Worm (Caenorhabditis elegans) whole organism, young adult: ENCODE data around the gene Y6D1A.1.

Source experiments
- C17E4.6 ChIP-seq: fragments of 200-800 bp; sonication (Bioruptor generic); IDR thresholded peaks from 2 replicates; pipeline ENCODE4 v1.3.6; 2022; ENCODE audit warnings: missing genetic modification reagents, missing genetic modification characterization, missing compliant biosample characterization
- F10E7.11 ChIP-seq: sonication (generic microtip); optimal IDR thresholded peaks from 2 replicates; lab custom pipeline; 2017; ENCODE audit warnings: mild to moderate bottlenecking, missing genetic modification characterization, moderate library complexity, missing compliant biosample characterization
- F39B2.1 ChIP-seq: fragments of 200-800 bp; sonication (Bioruptor generic); IDR thresholded peaks from 2 replicates; pipeline ENCODE4 v1.3.6; 2022; ENCODE audit warnings: missing genetic modification reagents, missing genetic modification characterization, missing compliant biosample characterization
- F49E8.2 ChIP-seq: sonication (generic microtip); optimal IDR thresholded peaks from 3 replicates; lab custom pipeline; 2017; ENCODE audit warnings: missing genetic modification characterization, mild to moderate bottlenecking, missing compliant biosample characterization, antibody characterized with exemption, moderate library complexity; ENCODE audit not compliant: insufficient read depth
- F52B5.7 ChIP-seq: sonication (generic microtip); optimal IDR thresholded peaks from 2 replicates; lab custom pipeline; 2016; ENCODE audit warnings: mild to moderate bottlenecking, missing genetic modification characterization, missing compliant biosample characterization
- F57C9.4 ChIP-seq: sonication (generic microtip); optimal IDR thresholded peaks from 2 replicates; lab custom pipeline; 2017; ENCODE audit warnings: mild to moderate bottlenecking, missing genetic modification characterization, missing compliant biosample characterization
- K12H6.12 ChIP-seq: fragments of 200-800 bp; sonication (Bioruptor generic); optimal IDR thresholded peaks from 2 replicates; lab custom pipeline; 2018; ENCODE audit warnings: mild to moderate bottlenecking, missing genetic modification characterization, missing compliant biosample characterization
- T07F8.4 ChIP-seq: sonication (generic microtip); optimal IDR thresholded peaks from 2 replicates; lab custom pipeline; 2016; ENCODE audit warnings: mild to moderate bottlenecking, missing genetic modification characterization, moderate library complexity, missing compliant biosample characterization
- Y56A3A.18 ChIP-seq: fragments of 200-800 bp; sonication (Bioruptor generic); IDR thresholded peaks from 2 replicates; pipeline ENCODE4 v1.3.6; 2022; ENCODE audit warnings: missing genetic modification reagents, missing genetic modification characterization, missing compliant biosample characterization
- Y79H2A.3 ChIP-seq: fragments of 200-800 bp; sonication (Bioruptor generic); conservative IDR thresholded peaks from 2 replicates; pipeline ENCODE4 v1.3.6; 2022; ENCODE audit warnings: missing genetic modification reagents, missing genetic modification characterization, missing compliant biosample characterization
- Y95B8A.8 ChIP-seq: fragments of 200-800 bp; sonication (Bioruptor generic); IDR thresholded peaks from 2 replicates; pipeline ENCODE4 v1.3.6; 2022; ENCODE audit warnings: missing genetic modification reagents, missing genetic modification characterization, missing compliant biosample characterization
- ZK185.1 ChIP-seq: sonication (generic microtip); optimal IDR thresholded peaks from 2 replicates; lab custom pipeline; 2016; ENCODE audit warnings: mild to moderate bottlenecking, missing genetic modification characterization, missing compliant biosample characterization; ENCODE audit not compliant: poor library complexity, severe bottlenecking
- akir-1 ChIP-seq: fragments of 200-800 bp; sonication (Bioruptor generic); optimal IDR thresholded peaks from 2 replicates; lab custom pipeline; 2018; ENCODE audit warnings: mild to moderate bottlenecking, missing genetic modification characterization, moderate library complexity, missing compliant biosample characterization
- aptf-2 ChIP-seq: fragments of 200-800 bp; sonication (Bioruptor generic); conservative IDR thresholded peaks from 2 replicates; pipeline ENCODE4 v1.3.6; 2022; ENCODE audit warnings: missing genetic modification reagents, missing genetic modification characterization, missing compliant biosample characterization
- athp-1 ChIP-seq: sonication (generic microtip); optimal IDR thresholded peaks from 2 replicates; lab custom pipeline; 2017; ENCODE audit warnings: mild to moderate bottlenecking, missing genetic modification characterization, missing compliant biosample characterization
- cebp-1 ChIP-seq, 2 experiments: fragments of 200-800 bp in 1 of 2; sonication (Bioruptor generic) in 1 of 2; sonication (generic microtip) in 1 of 2; IDR thresholded peaks in 1 of 2; optimal IDR thresholded peaks in 1 of 2; 2 replicates each; pipeline versions ENCODE4 v1.3.6 to Lab custom; 2017 to 2022; ENCODE audit warnings: missing compliant biosample characterization in 2 of 2, missing genetic modification characterization in 2 of 2, mild to moderate bottlenecking in 1 of 2, missing genetic modification reagents in 1 of 2, moderate library complexity in 1 of 2
- efl-1 ChIP-seq: fragments of 150-350 bp; optimal IDR thresholded peaks from 2 replicates; lab custom pipeline; 2014; ENCODE audit warnings: missing biosample characterization, missing genetic modification reagents, missing genetic modification characterization
- egl-44 ChIP-seq: fragments of 200-800 bp; sonication (Bioruptor generic); IDR thresholded peaks from 2 replicates; pipeline ENCODE4 v1.3.6; 2022; ENCODE audit warnings: missing genetic modification reagents, missing genetic modification characterization, missing compliant biosample characterization
- ets-4 ChIP-seq: fragments of 200-800 bp; sonication (Bioruptor generic); optimal IDR thresholded peaks from 2 replicates; lab custom pipeline; 2018; ENCODE audit warnings: mild to moderate bottlenecking, missing genetic modification characterization, missing compliant biosample characterization
- hmg-1.2 ChIP-seq: fragments of 200-800 bp; sonication (Bioruptor generic); IDR thresholded peaks from 2 replicates; pipeline ENCODE4 v1.3.6; 2022; ENCODE audit warnings: missing genetic modification reagents, missing genetic modification characterization, missing compliant biosample characterization
- lin-35 ChIP-seq, 3 experiments: fragments of 150-350 bp in 2 of 3; sonication (generic microtip) in 1 of 3; optimal IDR thresholded peaks; 2 replicates each; lab custom pipeline; 2014 to 2018; ENCODE audit warnings: missing biosample characterization in 3 of 3, missing genetic modification characterization in 3 of 3, missing genetic modification reagents in 3 of 3
- lsl-1 ChIP-seq: fragments of 200-800 bp; sonication (Bioruptor generic); optimal IDR thresholded peaks from 2 replicates; lab custom pipeline; 2018; ENCODE audit warnings: mild to moderate bottlenecking, missing genetic modification characterization, moderate library complexity, missing compliant biosample characterization
- lsy-27 ChIP-seq: sonication (generic microtip); optimal IDR thresholded peaks from 2 replicates; lab custom pipeline; 2017; ENCODE audit warnings: missing genetic modification characterization, mild to moderate bottlenecking, missing compliant biosample characterization, antibody characterized with exemption, missing genotype, borderline replicate concordance; ENCODE audit not compliant: insufficient read depth
- madf-3 ChIP-seq: fragments of 200-800 bp; sonication (Bioruptor generic); IDR thresholded peaks from 2 replicates; pipeline ENCODE4 v1.3.6; 2022; ENCODE audit warnings: missing genetic modification reagents, missing genetic modification characterization, missing compliant biosample characterization
- nfya-2 ChIP-seq: fragments of 200-800 bp; sonication (Bioruptor generic); IDR thresholded peaks from 2 replicates; pipeline ENCODE4 v1.3.6; 2022; ENCODE audit warnings: missing genetic modification reagents, missing genetic modification characterization, missing compliant biosample characterization
- nhr-27 ChIP-seq: fragments of 200-800 bp; sonication (Bioruptor generic); optimal IDR thresholded peaks from 2 replicates; lab custom pipeline; 2018; ENCODE audit warnings: mild to moderate bottlenecking, missing genetic modification characterization, moderate library complexity, missing compliant biosample characterization
- rec-8 ChIP-seq, 2 experiments: sonication (generic microtip); optimal IDR thresholded peaks; 2 replicates each; lab custom pipeline; 2016; ENCODE audit warnings: mild to moderate bottlenecking in 2 of 2, missing genetic modification characterization in 2 of 2, missing genetic modification reagents in 2 of 2, missing genotype in 2 of 2, missing biosample characterization in 1 of 2, missing compliant biosample characterization in 1 of 2, moderate library complexity in 1 of 2
- repo-1 ChIP-seq: sonication (generic microtip); optimal IDR thresholded peaks from 2 replicates; lab custom pipeline; 2017; ENCODE audit warnings: mild to moderate bottlenecking, missing genetic modification characterization, missing compliant biosample characterization
- sdz-38 ChIP-seq: sonication (generic microtip); optimal IDR thresholded peaks from 2 replicates; lab custom pipeline; 2016; ENCODE audit warnings: missing genotype, missing genetic modification characterization, missing compliant biosample characterization
- somi-1 ChIP-seq: fragments of 200-800 bp; sonication (Bioruptor generic); optimal IDR thresholded peaks from 2 replicates; lab custom pipeline; 2018; ENCODE audit warnings: mild to moderate bottlenecking, missing genetic modification characterization, missing compliant biosample characterization
- tbp1 ChIP-seq: fragments of 200-800 bp; sonication (Bioruptor generic); optimal IDR thresholded peaks from 2 replicates; lab custom pipeline; 2018; ENCODE audit warnings: mild to moderate bottlenecking, missing genetic modification characterization, missing compliant biosample characterization
- tbx-9 ChIP-seq: sonication (generic microtip); optimal IDR thresholded peaks from 2 replicates; lab custom pipeline; 2016; ENCODE audit warnings: borderline replicate concordance, missing genetic modification characterization, inconsistent platforms, missing compliant biosample characterization
- tlf-1 ChIP-seq: fragments of 200-800 bp; sonication (Bioruptor generic); optimal IDR thresholded peaks from 2 replicates; lab custom pipeline; 2018; ENCODE audit warnings: mild to moderate bottlenecking, missing genetic modification characterization, missing compliant biosample characterization
- unc-130 ChIP-seq: sonication (generic microtip); optimal IDR thresholded peaks from 2 replicates; lab custom pipeline; 2016; ENCODE audit warnings: missing genetic modification reagents, missing genetic modification characterization, missing compliant biosample characterization
- xnd-1 ChIP-seq: sonication (generic microtip); optimal IDR thresholded peaks from 2 replicates; lab custom pipeline; 2016; ENCODE audit warnings: missing genotype, missing genetic modification reagents, missing genetic modification characterization, missing compliant biosample characterization
- ztf-22 ChIP-seq: fragments of 200-800 bp; sonication (Bioruptor generic); optimal IDR thresholded peaks from 2 replicates; lab custom pipeline; 2018; ENCODE audit warnings: mild to moderate bottlenecking, missing genetic modification characterization, moderate library complexity, missing compliant biosample characterization
- ztf-25 ChIP-seq: fragments of 200-800 bp; sonication (Bioruptor generic); IDR thresholded peaks from 2 replicates; pipeline ENCODE4 v1.3.6; 2022; ENCODE audit warnings: missing genetic modification reagents, missing genetic modification characterization, missing compliant biosample characterization
- ztf-28 ChIP-seq: fragments of 200-800 bp; sonication (Bioruptor generic); IDR thresholded peaks from 2 replicates; pipeline ENCODE4 v1.3.6; 2022; ENCODE audit warnings: missing genetic modification reagents, missing genetic modification characterization, missing compliant biosample characterization

Y6D1A.1 gene

DNA sequence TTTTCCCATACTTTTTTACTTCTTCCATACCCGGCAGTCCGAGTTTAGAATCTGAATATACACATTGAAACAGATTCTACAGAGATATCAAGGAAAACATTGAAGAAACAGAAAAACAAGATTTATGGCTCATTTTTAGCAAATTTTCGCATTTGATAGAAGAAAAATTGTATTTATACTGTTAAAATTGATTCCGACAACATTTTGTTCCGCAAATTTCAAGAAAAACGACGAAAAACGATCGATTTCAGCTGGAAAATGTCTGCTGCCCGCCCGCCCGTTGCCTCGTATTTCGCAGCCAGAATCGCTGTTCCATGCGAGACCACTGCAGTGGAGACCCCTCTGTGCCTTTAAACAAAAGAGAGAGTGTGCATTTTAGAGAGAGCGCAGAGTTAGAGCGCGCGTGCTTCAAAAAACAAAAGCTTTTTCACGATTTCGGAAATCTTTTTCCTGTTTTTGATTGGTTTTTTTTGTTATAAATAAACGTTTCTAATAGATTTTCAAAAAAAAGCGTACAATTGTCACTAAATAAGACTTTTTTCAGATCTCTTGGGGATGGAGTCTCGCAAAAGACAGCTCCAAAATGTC is 45.4 kb downstream of the Y6D1A.1 start, which contains the start of the genes patr-1 and dna-2 (continued):
- TF ChIP-seq ZK185.1 = no peak
- TF ChIP-seq sdz-38 (tag; lab: Kevin White, UChicago) = no peak
- TF ChIP-seq Y56A3A.18 (GFP tag; lab: Robert Waterston, UW) = no peak
- TF ChIP-seq xnd-1 (tag; lab: Kevin White, UChicago) = no peak
- TF ChIP-seq nhr-27 (tag; lab: Kevin White, UChicago) = no peak
- no peak for TF ChIP-seq ets-4 (GFP tag; lab: Kevin White, UChicago)
- no peak for TF ChIP-seq K12H6.12 (tag; lab: Kevin White, UChicago)
- TF ChIP-seq lsl-1 (GFP tag; lab: Kevin White, UChicago) = peak; percentile 65
- no peak for TF ChIP-seq aptf-2 (GFP tag; lab: Robert Waterston, UW)
- no peak for TF ChIP-seq F49E8.2 (tag; lab: Kevin White, UChicago)
- no peak for TF ChIP-seq egl-44 (GFP tag; lab: Robert Waterston, UW)
- no peak for TF ChIP-seq T07F8.4 (tag; lab: Kevin White, UChicago)
- no peak for TF ChIP-seq lsy-27 (tag; lab: Kevin White, UChicago)
- no peak for TF ChIP-seq tbx-9 (tag; lab: Kevin White, UChicago)
- no peak for TF ChIP-seq F57C9.4 (tag; lab: Kevin White, UChicago)
- TF ChIP-seq lin-35 (GFP tag; optimal IDR thresholded peaks at IDR 0.05; lab: Kevin White, UChicago) = peak in 1 of 3 experiments; percentile 50
- no peak for TF ChIP-seq C17E4.6 (GFP tag; lab: Robert Waterston, UW)
- TF ChIP-seq F10E7.11 (tag; lab: Kevin White, UChicago) = no peak
- TF ChIP-seq cebp-1 (GFP tag; IDR thresholded peaks at IDR 0.05; lab: Robert Waterston, UW) = no peak
- peak; percentile 63 for TF ChIP-seq cebp-1 (tag; optimal IDR thresholded peaks at IDR 0.05; lab: Kevin White, UChicago)
- TF ChIP-seq akir-1 (GFP tag; lab: Kevin White, UChicago) = no peak
- TF ChIP-seq athp-1 (tag; lab: Kevin White, UChicago) = no peak
- TF ChIP-seq unc-130 = no peak
- no peak for TF ChIP-seq ztf-22 (GFP tag; lab: Kevin White, UChicago)
- no peak for TF ChIP-seq tlf-1 (GFP tag; lab: Kevin White, UChicago)
- TF ChIP-seq ztf-28 (GFP tag; lab: Robert Waterston, UW) = no peak
- no peak for TF ChIP-seq F39B2.1 (GFP tag; lab: Robert Waterston, UW)
- TF ChIP-seq efl-1 (GFP tag; lab: Kevin White, UChicago) = peak; percentile 59
- TF ChIP-seq tbp1 (GFP tag; lab: Kevin White, UChicago) = peak; percentile 1
- TF ChIP-seq rec-8 (tag; optimal IDR thresholded peaks at IDR 0.05; lab: Kevin White, UChicago) = no peak
- TF ChIP-seq hmg-1.2 (GFP tag; lab: Robert Waterston, UW) = peak; percentile 95
- TF ChIP-seq nfya-2 (GFP tag; lab: Robert Waterston, UW) = no peak
- no peak for TF ChIP-seq repo-1
- no peak for TF ChIP-seq somi-1 (GFP tag; lab: Kevin White, UChicago)
- TF ChIP-seq F52B5.7 = no peak
- no peak for TF ChIP-seq Y79H2A.3 (GFP tag; lab: Robert Waterston, UW)
- TF ChIP-seq Y95B8A.8 (GFP tag; lab: Robert Waterston, UW) = no peak
- TF ChIP-seq ztf-25 (GFP tag; lab: Robert Waterston, UW) = no peak
- TF ChIP-seq madf-3 = 0 out of 2 replicates have a peak, but pooled peaks have one; percentile 21
